Fruit fly (Drosophila melanogaster) whole organism, embryonic: ENCODE results near the gene CG31872.

Source experiments
- Bgb ChIP-seq: fragments of 200-800 bp; sonication (Bioruptor generic); IDR thresholded peaks from 2 replicates; pipeline ENCODE4 v1.3.6; 2022; ENCODE audit warnings: missing biosample characterization, missing genetic modification characterization; ENCODE audit not compliant: partially characterized antibody
- Blimp-1 ChIP-seq: fragments of 200-800 bp; sonication (Bioruptor generic); optimal IDR thresholded peaks from 3 replicates; lab custom pipeline; 2018; ENCODE audit warnings: missing biosample characterization, missing genetic modification characterization, mild to moderate bottlenecking, moderate library complexity, missing genetic modification reagents
- CG10267 ChIP-seq: fragments of 200-800 bp; sonication (Bioruptor generic); optimal IDR thresholded peaks from 2 replicates; lab custom pipeline; 2018; ENCODE audit warnings: missing biosample characterization, mild to moderate bottlenecking, missing genetic modification characterization, moderate library complexity
- CG10431 ChIP-seq: fragments of 200-800 bp; sonication (Bioruptor generic); optimal IDR thresholded peaks from 3 replicates; lab custom pipeline; 2018; ENCODE audit warnings: missing biosample characterization, mild to moderate bottlenecking, missing genetic modification characterization
- CG12155 ChIP-seq: fragments of 200-800 bp; sonication (Bioruptor generic); optimal IDR thresholded peaks from 3 replicates; lab custom pipeline; 2016; ENCODE audit warnings: missing biosample characterization, missing genetic modification characterization
- CG12236 ChIP-seq: fragments of 200-800 bp; sonication (Bioruptor generic); optimal IDR thresholded peaks from 2 replicates; lab custom pipeline; 2016; ENCODE audit warnings: missing biosample characterization, missing genetic modification characterization
- CG13424 ChIP-seq: fragments of 200-800 bp; sonication (Bioruptor generic); optimal IDR thresholded peaks from 2 replicates; lab custom pipeline; 2019; ENCODE audit warnings: missing biosample characterization, mild to moderate bottlenecking, missing genetic modification characterization, moderate library complexity
- CG13894 ChIP-seq: fragments of 200-800 bp; sonication (Bioruptor generic); optimal IDR thresholded peaks from 3 replicates; lab custom pipeline; 2018; ENCODE audit warnings: missing biosample characterization, mild to moderate bottlenecking, missing genetic modification characterization, moderate library complexity
- CG14050 ChIP-seq: fragments of 200-800 bp; sonication (Bioruptor generic); IDR thresholded peaks from 3 replicates; pipeline ENCODE4 v1.3.6; 2022; ENCODE audit warnings: missing biosample characterization, missing genetic modification characterization
- CG15514 ChIP-seq: fragments of 200-800 bp; sonication (Bioruptor generic); optimal IDR thresholded peaks from 3 replicates; lab custom pipeline; 2017; ENCODE audit warnings: missing biosample characterization, missing genetic modification characterization, mild to moderate bottlenecking, moderate library complexity, missing genetic modification reagents
- CG15601 ChIP-seq: fragments of 200-800 bp; sonication (Bioruptor generic); optimal IDR thresholded peaks from 3 replicates; lab custom pipeline; 2019; ENCODE audit warnings: missing biosample characterization, mild to moderate bottlenecking, missing genetic modification characterization, moderate library complexity
- CG16813 ChIP-seq: fragments of 200-800 bp; sonication (Bioruptor generic); IDR thresholded peaks from 3 replicates; pipeline ENCODE4 v1.3.6; 2022; ENCODE audit warnings: missing biosample characterization, missing genetic modification characterization; ENCODE audit not compliant: partially characterized antibody
- CG18599 ChIP-seq: fragments of 200-800 bp; sonication (Bioruptor generic); optimal IDR thresholded peaks from 3 replicates; lab custom pipeline; 2017; ENCODE audit warnings: missing biosample characterization, missing genetic modification characterization, mild to moderate bottlenecking, moderate library complexity, missing genetic modification reagents
- CG2199 ChIP-seq: fragments of 200-800 bp; sonication (Bioruptor generic); IDR thresholded peaks from 3 replicates; pipeline ENCODE4 v1.3.6; 2022; ENCODE audit warnings: missing biosample characterization, missing genetic modification characterization
- CG34376 ChIP-seq: fragments of 200-800 bp; sonication (Bioruptor generic); optimal IDR thresholded peaks from 2 replicates; lab custom pipeline; 2018; ENCODE audit warnings: missing biosample characterization, mild to moderate bottlenecking, missing genetic modification characterization
- CG4360 ChIP-seq: fragments of 200-800 bp; sonication (Bioruptor generic); IDR thresholded peaks from 2 replicates; pipeline ENCODE4 v1.3.6; 2022; ENCODE audit warnings: missing biosample characterization, missing genetic modification characterization
- CG6272 ChIP-seq: fragments of 200-800 bp; sonication (Bioruptor generic); IDR thresholded peaks from 2 replicates; pipeline ENCODE4 v1.3.6; 2022; ENCODE audit warnings: missing biosample characterization, missing genetic modification characterization
- CG7357 ChIP-seq: fragments of 200-800 bp; sonication (Bioruptor generic); IDR thresholded peaks from 3 replicates; pipeline ENCODE4 v1.3.6; 2022; ENCODE audit warnings: missing biosample characterization, missing genetic modification characterization
- CG7928 ChIP-seq: fragments of 200-800 bp; sonication (Bioruptor generic); optimal IDR thresholded peaks from 2 replicates; lab custom pipeline; 2017; ENCODE audit warnings: missing biosample characterization, mild to moderate bottlenecking, missing genetic modification characterization
- CG8388 ChIP-seq: fragments of 200-800 bp; sonication (Bioruptor generic); optimal IDR thresholded peaks from 2 replicates; lab custom pipeline; 2019; ENCODE audit warnings: missing biosample characterization, mild to moderate bottlenecking, missing genetic modification characterization, moderate library complexity
- CG9932 ChIP-seq: fragments of 200-800 bp; sonication (Bioruptor generic); IDR thresholded peaks from 2 replicates; pipeline ENCODE4 v1.3.6; 2022; ENCODE audit warnings: missing biosample characterization, missing genetic modification characterization
- CTCF ChIP-seq: fragments of 200-800 bp; sonication (Bioruptor generic); optimal IDR thresholded peaks from 2 replicates; lab custom pipeline; 2017; ENCODE audit warnings: missing biosample characterization, mild to moderate bottlenecking, missing genetic modification characterization, moderate library complexity
- D19A ChIP-seq: fragments of 200-800 bp; optimal IDR thresholded peaks from 3 replicates; lab custom pipeline; 2019; ENCODE audit warnings: missing biosample characterization, mild to moderate bottlenecking, missing genetic modification characterization, moderate library complexity
- E2f1 ChIP-seq: fragments of 200-800 bp; sonication (Bioruptor generic); IDR thresholded peaks from 2 replicates; pipeline ENCODE4 v1.3.6; 2022; ENCODE audit warnings: missing biosample characterization, missing genetic modification characterization
- H15 ChIP-seq: fragments of 200-800 bp; sonication (Bioruptor generic); IDR thresholded peaks from 3 replicates; pipeline ENCODE4 v1.3.6; 2022; ENCODE audit warnings: missing biosample characterization, missing genetic modification characterization
- HHEX ChIP-seq: fragments of 200-800 bp; sonication (Bioruptor generic); optimal IDR thresholded peaks from 3 replicates; lab custom pipeline; 2017; ENCODE audit warnings: missing biosample characterization, mild to moderate bottlenecking, missing genetic modification characterization, missing genetic modification reagents
- HLHmδ ChIP-seq: fragments of 200-800 bp; sonication (Bioruptor generic); optimal IDR thresholded peaks from 2 replicates; lab custom pipeline; 2018; ENCODE audit warnings: missing biosample characterization, mild to moderate bottlenecking, missing genetic modification characterization, moderate library complexity
- Hmx ChIP-seq: fragments of 200-800 bp; sonication (Bioruptor generic); optimal IDR thresholded peaks from 2 replicates; lab custom pipeline; 2016; ENCODE audit warnings: missing biosample characterization, missing genetic modification characterization
- Hr39 ChIP-seq: fragments of >200 bp; optimal IDR thresholded peaks from 2 replicates; lab custom pipeline; 2017
- Kr ChIP-seq: fragments of 200-800 bp; sonication (Bioruptor generic); optimal IDR thresholded peaks from 2 replicates; lab custom pipeline; 2017; ENCODE audit warnings: missing biosample characterization, mild to moderate bottlenecking, missing genetic modification characterization
- PHDP ChIP-seq: fragments of 200-800 bp; sonication (Bioruptor generic); optimal IDR thresholded peaks from 3 replicates; lab custom pipeline; 2018; ENCODE audit warnings: missing biosample characterization, mild to moderate bottlenecking, missing genetic modification characterization, moderate library complexity
- Sox102F ChIP-seq: fragments of 200-800 bp; sonication (Bioruptor generic); optimal IDR thresholded peaks from 2 replicates; lab custom pipeline; 2018; ENCODE audit warnings: missing biosample characterization, mild to moderate bottlenecking, missing genetic modification characterization, moderate library complexity
- Sry-β ChIP-seq: fragments of 200-800 bp; sonication (Bioruptor generic); optimal IDR thresholded peaks from 2 replicates; lab custom pipeline; 2018; ENCODE audit warnings: missing biosample characterization, mild to moderate bottlenecking, missing genetic modification characterization, moderate library complexity
- esg ChIP-seq: fragments of 200-800 bp; sonication (Bioruptor generic); conservative IDR thresholded peaks from 2 replicates; pipeline ENCODE4 v1.3.6; 2022; ENCODE audit warnings: missing biosample characterization, missing genetic modification characterization
- eve ChIP-seq, 2 experiments: fragments of >200 bp; optimal IDR thresholded peaks; 2 replicates each; lab custom pipeline; 2017; ENCODE audit warnings: missing biosample characterization in 2 of 2, missing genetic modification characterization in 2 of 2
- eyg ChIP-seq: fragments of 200-800 bp; sonication (Bioruptor generic); optimal IDR thresholded peaks from 3 replicates; lab custom pipeline; 2016; ENCODE audit warnings: missing biosample characterization, missing genetic modification characterization
- fd3F ChIP-seq: fragments of 200-800 bp; sonication (Bioruptor generic); optimal IDR thresholded peaks from 2 replicates; lab custom pipeline; 2018; ENCODE audit warnings: missing biosample characterization, mild to moderate bottlenecking, missing genetic modification characterization, moderate library complexity
- ftz-f1 ChIP-seq: fragments of 200-800 bp; sonication (Bioruptor generic); optimal IDR thresholded peaks from 2 replicates; lab custom pipeline; 2016; ENCODE audit warnings: missing biosample characterization, missing genetic modification characterization
- gfzf ChIP-seq: fragments of 200-800 bp; sonication (Bioruptor generic); optimal IDR thresholded peaks from 2 replicates; lab custom pipeline; 2016; ENCODE audit warnings: missing biosample characterization, mild to moderate bottlenecking, missing genetic modification characterization, moderate library complexity
- kah ChIP-seq: fragments of 200-800 bp; sonication (Bioruptor generic); optimal IDR thresholded peaks from 2 replicates; lab custom pipeline; 2018; ENCODE audit warnings: missing biosample characterization, mild to moderate bottlenecking, missing genetic modification characterization
- kni ChIP-seq: fragments of 200-800 bp; sonication (Bioruptor generic); optimal IDR thresholded peaks from 3 replicates; lab custom pipeline; 2017; ENCODE audit warnings: mild to moderate bottlenecking, missing biosample characterization, missing genetic modification reagents, missing genetic modification characterization
- lilli ChIP-seq: fragments of 200-800 bp; sonication (Bioruptor generic); optimal IDR thresholded peaks from 3 replicates; lab custom pipeline; 2016; ENCODE audit warnings: missing biosample characterization, missing genetic modification characterization
- lov ChIP-seq, 2 experiments: fragments of 200-800 bp in 1 of 2; fragments of >200 bp in 1 of 2; sonication (Bioruptor generic) in 1 of 2; IDR thresholded peaks in 1 of 2; optimal IDR thresholded peaks in 1 of 2; 2 replicates in 1 of 2; 3 replicates in 1 of 2; pipeline versions ENCODE4 v1.3.6 to Lab custom; 2017 to 2022; ENCODE audit warnings: missing biosample characterization in 1 of 2, missing genetic modification characterization in 1 of 2
- nerfin-1 ChIP-seq: fragments of 200-800 bp; sonication (Bioruptor generic); optimal IDR thresholded peaks from 3 replicates; lab custom pipeline; 2019; ENCODE audit warnings: missing biosample characterization, mild to moderate bottlenecking, missing genetic modification characterization, moderate library complexity
- pita ChIP-seq: fragments of 200-800 bp; sonication (Bioruptor generic); optimal IDR thresholded peaks from 2 replicates; lab custom pipeline; 2017; ENCODE audit warnings: missing biosample characterization, mild to moderate bottlenecking, missing genetic modification characterization
- sd ChIP-seq: fragments of 200-800 bp; sonication (Bioruptor generic); optimal IDR thresholded peaks from 3 replicates; lab custom pipeline; 2018; ENCODE audit warnings: missing biosample characterization, mild to moderate bottlenecking, missing genetic modification characterization, moderate library complexity
- ssp ChIP-seq: fragments of 200-800 bp; sonication (Bioruptor generic); IDR thresholded peaks from 2 replicates; pipeline ENCODE4 v1.3.6; 2022; ENCODE audit warnings: missing biosample characterization, missing genetic modification characterization
- sug ChIP-seq: fragments of 200-800 bp; optimal IDR thresholded peaks from 2 replicates; lab custom pipeline; 2019; ENCODE audit warnings: missing biosample characterization, mild to moderate bottlenecking, missing genetic modification characterization, moderate library complexity
- twi ChIP-seq: fragments of 200-800 bp; optimal IDR thresholded peaks from 2 replicates; lab custom pipeline; 2019; ENCODE audit warnings: missing biosample characterization, mild to moderate bottlenecking, missing genetic modification characterization, moderate library complexity
- zen ChIP-seq: fragments of 200-800 bp; sonication (Bioruptor generic); optimal IDR thresholded peaks from 3 replicates; lab custom pipeline; 2018; ENCODE audit warnings: missing biosample characterization, mild to moderate bottlenecking, missing genetic modification characterization, moderate library complexity

Gene CG31872

dm6 chr2L:10608662-10609262 is 31.0 kb upstream of the CG31872 start (continued):
- TF ChIP-seq esg (GFP tag; lab: Robert Waterston, UW): no peak
- peak; percentile 84 for TF ChIP-seq twi (tag; lab: Kevin White, UChicago)
- no peak for TF ChIP-seq CG15514 (GFP tag; lab: Kevin White, UChicago)
- TF ChIP-seq CG6272 (GFP tag; lab: Robert Waterston, UW): no peak
- no peak for TF ChIP-seq Sox102F (GFP tag; lab: Kevin White, UChicago)
- TF ChIP-seq lov (optimal IDR thresholded peaks at IDR 0.05; lab: Kevin White, UChicago): no peak
- TF ChIP-seq lov (GFP tag; IDR thresholded peaks at IDR 0.05; lab: Robert Waterston, UW): no peak
- TF ChIP-seq ssp (GFP tag; lab: Robert Waterston, UW): no peak
- no peak for TF ChIP-seq Hr39
- TF ChIP-seq Hmx (GFP tag; lab: Kevin White, UChicago): no peak
- no peak for TF ChIP-seq CG8388
- TF ChIP-seq CG16813 (GFP tag; lab: Robert Waterston, UW): no peak
- TF ChIP-seq CG13424 (tag; lab: Kevin White, UChicago): no peak
- no peak for TF ChIP-seq CG12155
- TF ChIP-seq CG34376 (GFP tag; lab: Kevin White, UChicago): no peak
- TF ChIP-seq kah (GFP tag; lab: Kevin White, UChicago): no peak
- TF ChIP-seq pita (GFP tag; lab: Kevin White, UChicago): no peak
- no peak for TF ChIP-seq eyg (GFP tag; lab: Kevin White, UChicago)
- no peak for TF ChIP-seq CTCF
- TF ChIP-seq HLHmδ (GFP tag; lab: Kevin White, UChicago): peak; percentile 41
- no peak for TF ChIP-seq CG15601 (tag; lab: Kevin White, UChicago)
- peak; percentile 69 for TF ChIP-seq zen
- TF ChIP-seq H15 (GFP tag; lab: Robert Waterston, UW): no peak
- TF ChIP-seq CG10267 (tag; lab: Kevin White, UChicago): no peak
- TF ChIP-seq sug (tag; lab: Kevin White, UChicago): no peak
- no peak for TF ChIP-seq nerfin-1 (tag; lab: Kevin White, UChicago)
- TF ChIP-seq Blimp-1 (GFP tag; lab: Kevin White, UChicago): no peak
- no peak for TF ChIP-seq HHEX (GFP tag; lab: Kevin White, UChicago)
- no peak for TF ChIP-seq CG9932
- TF ChIP-seq Bgb (GFP tag; lab: Robert Waterston, UW): no peak
- TF ChIP-seq CG7357: no peak
- no peak for TF ChIP-seq CG14050
- TF ChIP-seq CG10431: no peak
- TF ChIP-seq sd (tag; lab: Kevin White, UChicago): peak; percentile 22
- no peak for TF ChIP-seq CG7928 (GFP tag; lab: Kevin White, UChicago)
- TF ChIP-seq fd3F: no peak
- TF ChIP-seq CG18599 (GFP tag; lab: Kevin White, UChicago): no peak
- peak; percentile 71 for TF ChIP-seq kni (GFP tag; lab: Kevin White, UChicago)
- TF ChIP-seq CG4360 (GFP tag; lab: Robert Waterston, UW): no peak
- TF ChIP-seq CG2199 (GFP tag; lab: Robert Waterston, UW): peak; percentile 61; the same call in 1 of the 3 replicates
- TF ChIP-seq lilli: no peak
- TF ChIP-seq ftz-f1: no peak
- TF ChIP-seq CG13894 (tag; lab: Kevin White, UChicago): peak; percentile 7
- TF ChIP-seq CG12236 (GFP tag; lab: Kevin White, UChicago): no peak
- TF ChIP-seq E2f1 (GFP tag; lab: Robert Waterston, UW): no peak
- TF ChIP-seq Kr (GFP tag; lab: Kevin White, UChicago): peak; percentile 63
- no peak for TF ChIP-seq PHDP
- no peak for TF ChIP-seq gfzf
- TF ChIP-seq D19A (tag; lab: Kevin White, UChicago): peak; percentile 4
- no peak for TF ChIP-seq eve (GFP tag; optimal IDR thresholded peaks at IDR 0.05; lab: Kevin White, UChicago)
- no peak for TF ChIP-seq Sry-β (GFP tag; lab: Kevin White, UChicago)
